Worm (Caenorhabditis elegans) whole organism, L3 larva: Measurements from ENCODE around the gene T09F5.20.
"Not testable (repeated sequence)": the region's sequence is repeated elsewhere in the genome, so short reads cannot be mapped to it uniquely, and the experiment has no call there.

Experiments used
- R02D3.7 ChIP-seq: fragments of 150-350 bp; optimal IDR thresholded peaks from 2 replicates; lab custom pipeline; 2014; ENCODE audit warnings: missing biosample characterization, missing genetic modification characterization
- ZK546.5 ChIP-seq: sonication (generic microtip); optimal IDR thresholded peaks from 2 replicates; lab custom pipeline; 2017; ENCODE audit warnings: missing biosample characterization, missing genetic modification characterization
- aly-2 ChIP-seq: fragments of 150-350 bp; optimal IDR thresholded peaks from 2 replicates; lab custom pipeline; 2014; ENCODE audit warnings: missing biosample characterization, missing genetic modification characterization
- ama-1 ChIP-seq: fragments of 150-350 bp; optimal IDR thresholded peaks from 2 replicates; lab custom pipeline; 2018
- ceh-16 ChIP-seq: sonication (generic microtip); optimal IDR thresholded peaks from 2 replicates; lab custom pipeline; 2017; ENCODE audit warnings: missing biosample characterization, missing genetic modification characterization
- ceh-28 ChIP-seq: fragments of 150-350 bp; optimal IDR thresholded peaks from 2 replicates; lab custom pipeline; 2014; ENCODE audit warnings: missing biosample characterization, missing genetic modification reagents, missing genetic modification characterization
- ceh-82 ChIP-seq: fragments of 150-350 bp; optimal IDR thresholded peaks from 2 replicates; lab custom pipeline; 2014; ENCODE audit warnings: missing biosample characterization, missing genetic modification characterization
- daf-12 ChIP-seq: fragments of 150-350 bp; optimal IDR thresholded peaks from 2 replicates; lab custom pipeline; 2014; ENCODE audit warnings: missing biosample characterization, missing genetic modification reagents, missing genetic modification characterization
- egl-27 ChIP-seq: sonication (generic microtip); optimal IDR thresholded peaks from 4 replicates; lab custom pipeline; 2017; ENCODE audit warnings: missing biosample characterization, missing genetic modification reagents, missing genetic modification characterization
- egl-5 ChIP-seq: fragments of 150-350 bp; optimal IDR thresholded peaks from 2 replicates; lab custom pipeline; 2017; ENCODE audit warnings: missing biosample characterization, missing genetic modification reagents, missing genetic modification characterization, inconsistent platforms
- elt-2 ChIP-seq: sonication (generic microtip); optimal IDR thresholded peaks from 2 replicates; lab custom pipeline; 2016; ENCODE audit warnings: missing genetic modification reagents, mild to moderate bottlenecking, missing genetic modification characterization, missing compliant biosample characterization
- elt-3 ChIP-seq, 3 experiments: fragments of 150-350 bp in 1 of 3; sonication (generic microtip) in 2 of 3; optimal IDR thresholded peaks; 2 replicates in 2 of 3; 4 replicates in 1 of 3; lab custom pipeline; 2014 to 2017; ENCODE audit warnings: missing biosample characterization in 3 of 3, missing genetic modification characterization in 3 of 3
- fkh-10 ChIP-seq: sonication (generic microtip); optimal IDR thresholded peaks from 2 replicates; lab custom pipeline; 2017; ENCODE audit warnings: missing biosample characterization, missing genetic modification reagents, missing genetic modification characterization
- fkh-2 ChIP-seq: fragments of 150-350 bp; optimal IDR thresholded peaks from 2 replicates; lab custom pipeline; 2014; ENCODE audit warnings: missing biosample characterization, missing genetic modification reagents, missing genetic modification characterization
- fos-1 ChIP-seq: fragments of 150-350 bp; optimal IDR thresholded peaks from 2 replicates; lab custom pipeline; 2014; ENCODE audit warnings: missing biosample characterization, missing genetic modification characterization
- hmg-11 ChIP-seq: sonication (generic microtip); optimal IDR thresholded peaks from 2 replicates; lab custom pipeline; 2016; ENCODE audit warnings: missing genetic modification characterization, missing compliant biosample characterization
- lin-15B ChIP-seq: fragments of 150-350 bp; optimal IDR thresholded peaks from 2 replicates; lab custom pipeline; 2014; ENCODE audit warnings: missing biosample characterization, missing genetic modification characterization
- lin-39 ChIP-seq: fragments of 150-350 bp; optimal IDR thresholded peaks from 2 replicates; lab custom pipeline; 2018; ENCODE audit warnings: missing biosample characterization, missing genetic modification reagents, missing genetic modification characterization
- lsy-12 ChIP-seq: sonication (generic microtip); optimal IDR thresholded peaks from 2 replicates; lab custom pipeline; 2016; ENCODE audit warnings: mild to moderate bottlenecking, missing genetic modification characterization, missing compliant biosample characterization
- mdl-1 ChIP-seq: fragments of 150-350 bp; optimal IDR thresholded peaks from 2 replicates; lab custom pipeline; 2014; ENCODE audit warnings: missing biosample characterization, missing genetic modification characterization
- nfya-1 ChIP-seq: sonication (generic microtip); optimal IDR thresholded peaks from 2 replicates; lab custom pipeline; 2017; ENCODE audit warnings: missing genetic modification characterization, mild to moderate bottlenecking, missing compliant biosample characterization, antibody characterized with exemption, moderate library complexity; ENCODE audit not compliant: insufficient read depth
- nhr-12 ChIP-seq: fragments of 150-350 bp; optimal IDR thresholded peaks from 2 replicates; lab custom pipeline; 2014; ENCODE audit warnings: missing biosample characterization, missing genetic modification characterization
- nhr-23 ChIP-seq: fragments of 150-350 bp; optimal IDR thresholded peaks from 2 replicates; lab custom pipeline; 2014; ENCODE audit warnings: missing biosample characterization, missing genetic modification reagents, missing genetic modification characterization
- nhr-237 ChIP-seq: fragments of 150-350 bp; optimal IDR thresholded peaks from 2 replicates; lab custom pipeline; 2014; ENCODE audit warnings: missing biosample characterization, missing genetic modification characterization
- nhr-25 ChIP-seq: sonication (generic microtip); optimal IDR thresholded peaks from 2 replicates; lab custom pipeline; 2017; ENCODE audit warnings: missing biosample characterization, missing genetic modification characterization
- nhr-43 ChIP-seq: sonication (generic microtip); optimal IDR thresholded peaks from 2 replicates; lab custom pipeline; 2016; ENCODE audit warnings: mild to moderate bottlenecking, missing genetic modification characterization, missing compliant biosample characterization; ENCODE audit not compliant: poor library complexity, severe bottlenecking
- nhr-67 ChIP-seq: fragments of 150-350 bp; optimal IDR thresholded peaks from 2 replicates; lab custom pipeline; 2014; ENCODE audit warnings: missing biosample characterization, missing genetic modification characterization
- nhr-76 ChIP-seq: fragments of 150-350 bp; sonication (generic microtip); optimal IDR thresholded peaks from 5 replicates; lab custom pipeline; 2014; ENCODE audit warnings: missing biosample characterization, missing genetic modification characterization
- nhr-77 ChIP-seq: fragments of 150-350 bp; optimal IDR thresholded peaks from 2 replicates; lab custom pipeline; 2014; ENCODE audit warnings: missing biosample characterization, missing genetic modification characterization
- pha-4 ChIP-seq: fragments of 150-350 bp; optimal IDR thresholded peaks from 2 replicates; lab custom pipeline; 2014; ENCODE audit warnings: missing biosample characterization, missing genetic modification reagents, missing genetic modification characterization
- pqm-1 ChIP-seq: fragments of 150-350 bp; optimal IDR thresholded peaks from 2 replicates; lab custom pipeline; 2017; ENCODE audit warnings: missing biosample characterization, missing genetic modification characterization, inconsistent platforms
- snpc-4 ChIP-seq: fragments of 150-350 bp; optimal IDR thresholded peaks from 2 replicates; lab custom pipeline; 2014; ENCODE audit warnings: missing biosample characterization, missing genetic modification characterization
- zag-1 ChIP-seq: fragments of 150-350 bp; optimal IDR thresholded peaks from 2 replicates; lab custom pipeline; 2014; ENCODE audit warnings: missing biosample characterization, missing genetic modification characterization
- ztf-11 ChIP-seq: fragments of 150-350 bp; optimal IDR thresholded peaks from 2 replicates; lab custom pipeline; 2014; ENCODE audit warnings: missing biosample characterization, missing genetic modification characterization

The T09F5.20 gene

DNA sequence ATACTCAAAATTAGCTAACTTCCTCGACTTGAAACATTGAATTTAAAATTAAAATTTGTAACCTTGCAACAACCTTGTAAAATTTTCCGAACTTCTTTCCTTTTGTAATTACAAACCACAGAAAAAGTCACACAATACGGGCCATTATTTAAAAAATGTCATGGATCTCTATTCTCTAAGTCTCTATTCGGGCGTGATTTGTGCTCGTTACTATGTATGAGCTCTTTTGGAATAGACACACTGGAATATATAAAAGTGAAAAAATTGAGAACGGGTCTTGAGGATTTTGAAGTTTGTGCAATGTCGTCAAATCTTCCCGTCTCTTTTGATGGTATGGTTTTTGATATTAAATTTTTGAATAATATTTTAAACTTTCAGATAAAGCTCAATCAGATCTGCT, 19.7 kb downstream of the T09F5.20 start, which contains the start of gene srr-7:
srr-7 (plus strand) TSS at position 301 of the 400 bp plus-strand sequence.
- no peak for TF ChIP-seq nhr-43
- no peak for TF ChIP-seq nhr-237 (tag; lab: Kevin White, UChicago)
- no peak for TF ChIP-seq lsy-12 (tag; lab: Kevin White, UChicago)
- no peak for TF ChIP-seq nhr-77 (tag; lab: Kevin White, UChicago)
- no peak for TF ChIP-seq nhr-12 (tag; lab: Kevin White, UChicago)
- no peak for TF ChIP-seq fos-1 (tag; lab: Kevin White, UChicago)
- TF ChIP-seq fkh-10 (GFP tag; lab: Kevin White, UChicago): no peak
- no peak for TF ChIP-seq fkh-2 (tag; lab: Kevin White, UChicago)
- no peak for TF ChIP-seq egl-27 (tag; lab: Kevin White, UChicago)
- no peak for TF ChIP-seq lin-39
- TF ChIP-seq ztf-11 (tag; lab: Kevin White, UChicago): no peak
- TF ChIP-seq nhr-76 (tag; lab: Kevin White, UChicago): no peak
- TF ChIP-seq egl-5 (tag; lab: Kevin White, UChicago): no peak
- TF ChIP-seq elt-2: no peak
- TF ChIP-seq daf-12 (tag; lab: Kevin White, UChicago): no peak
- TF ChIP-seq, all 47 proteins: peak for 0

DNA sequence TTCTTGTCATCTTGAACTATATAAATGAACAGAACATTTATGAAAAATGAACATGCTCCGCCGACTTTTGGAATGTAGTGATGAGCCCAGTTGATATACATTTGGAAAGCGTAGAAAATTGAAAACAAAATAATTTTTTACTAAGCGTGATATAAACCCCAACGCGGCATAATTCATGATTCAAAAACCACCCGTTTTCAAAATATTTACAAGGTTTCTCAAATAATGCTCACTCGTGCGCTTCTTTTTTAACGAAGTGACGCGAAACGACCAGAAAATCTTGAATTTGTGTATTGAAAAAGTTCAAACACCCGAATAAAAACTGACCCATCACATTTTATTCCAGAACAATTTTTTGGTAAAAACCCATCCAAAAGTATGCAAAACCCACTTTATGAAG, 20.3 kb downstream of the T09F5.20 start, which contains the start of gene srj-27:
srj-27 (minus strand) TSS at position 101 of the 400 bp plus-strand sequence.
- no peak for TF ChIP-seq nhr-12 (tag; lab: Kevin White, UChicago)
- no peak for TF ChIP-seq ceh-82
- TF ChIP-seq nhr-23 (tag; lab: Kevin White, UChicago): no peak
- TF ChIP-seq lin-15B (tag; lab: Kevin White, UChicago): no peak
- TF ChIP-seq snpc-4: no peak
- TF ChIP-seq hmg-11: no peak
- TF ChIP-seq elt-3 (tag; optimal IDR thresholded peaks at IDR 0.05; lab: Kevin White, UChicago): no peak
- no peak for TF ChIP-seq daf-12 (tag; lab: Kevin White, UChicago)
- no peak for TF ChIP-seq fos-1 (tag; lab: Kevin White, UChicago)
- no peak for TF ChIP-seq lsy-12 (tag; lab: Kevin White, UChicago)
- no peak for TF ChIP-seq ceh-28 (tag; lab: Kevin White, UChicago)
- TF ChIP-seq nhr-77 (tag; lab: Kevin White, UChicago): no peak
- TF ChIP-seq fkh-2 (tag; lab: Kevin White, UChicago): no peak

DNA sequence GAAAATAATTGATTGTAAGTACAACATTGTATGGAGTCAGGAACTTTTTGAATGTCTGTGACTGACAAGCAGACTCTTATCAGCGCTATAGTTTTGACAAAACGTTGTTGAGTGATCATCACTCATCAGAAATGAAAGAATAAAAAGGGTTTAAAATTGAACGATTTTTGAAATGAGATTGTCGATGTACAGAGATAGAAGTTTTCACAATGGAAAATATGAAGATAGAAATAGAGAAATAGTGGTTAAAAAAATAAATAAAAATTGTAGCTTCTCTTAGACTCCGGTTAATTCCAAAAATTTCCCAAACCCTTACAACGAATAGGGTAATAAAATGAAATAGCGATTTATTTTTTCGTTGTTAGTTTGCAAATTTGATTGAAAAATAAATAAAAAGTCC, 22.5 kb downstream of the T09F5.20 start, which contains the start of gene ugt-30:
ugt-30 (minus strand) TSS at position 101 of the 400 bp plus-strand sequence.
- TF ChIP-seq nhr-12, nhr-237, aly-2 (tag; lab: Kevin White, UChicago): not testable (repeated sequence)

DNA sequence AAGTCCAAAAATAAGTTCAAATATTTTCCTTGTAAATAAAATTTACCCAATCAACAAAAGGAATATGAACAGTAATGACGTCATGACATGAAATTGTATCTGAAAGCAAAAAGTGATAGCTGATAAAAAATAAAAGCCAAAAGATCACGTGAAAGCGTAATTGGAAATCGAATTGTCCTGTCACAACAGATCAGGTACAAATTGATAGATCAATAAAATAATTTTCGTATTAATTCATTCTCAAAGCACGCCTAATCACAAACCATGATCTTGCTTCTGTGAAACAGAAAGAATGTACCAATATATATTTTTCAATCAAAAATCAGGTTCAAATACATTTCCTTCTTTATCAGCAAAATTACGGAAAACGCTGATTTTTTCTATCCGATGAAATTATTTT, 28.2 kb downstream of the T09F5.20 start, which contains the start of gene flor-1:
flor-1 (minus strand) TSS at position 101 of the 400 bp plus-strand sequence.
- TF ChIP-seq ztf-11 (tag; lab: Kevin White, UChicago): no peak
- no peak for TF ChIP-seq nhr-237 (tag; lab: Kevin White, UChicago)
- TF ChIP-seq pqm-1: no peak
- TF ChIP-seq nfya-1 (tag; lab: Kevin White, UChicago): no peak
- TF ChIP-seq ceh-16 (tag; lab: Kevin White, UChicago): no peak
- TF ChIP-seq hmg-11: no peak
- no peak for TF ChIP-seq ZK546.5 (tag; lab: Kevin White, UChicago)
- TF ChIP-seq nhr-43: no peak
- TF ChIP-seq R02D3.7 (tag; lab: Kevin White, UChicago): no peak
- TF ChIP-seq nhr-25 (tag; lab: Kevin White, UChicago): no peak
- no peak for TF ChIP-seq aly-2 (tag; lab: Kevin White, UChicago)
- TF ChIP-seq snpc-4: no peak
- no peak for TF ChIP-seq mdl-1
- no peak for TF ChIP-seq daf-12 (tag; lab: Kevin White, UChicago)
- no peak for TF ChIP-seq ceh-28 (tag; lab: Kevin White, UChicago)
- TF ChIP-seq elt-2: no peak
- no peak for TF ChIP-seq zag-1 (tag; lab: Kevin White, UChicago)
- no peak for TF ChIP-seq nhr-76 (tag; lab: Kevin White, UChicago)
- TF ChIP-seq fos-1 (tag; lab: Kevin White, UChicago): no peak
- TF ChIP-seq nhr-67 (tag; lab: Kevin White, UChicago): no peak
- TF ChIP-seq, all 47 proteins: peak for 0

DNA sequence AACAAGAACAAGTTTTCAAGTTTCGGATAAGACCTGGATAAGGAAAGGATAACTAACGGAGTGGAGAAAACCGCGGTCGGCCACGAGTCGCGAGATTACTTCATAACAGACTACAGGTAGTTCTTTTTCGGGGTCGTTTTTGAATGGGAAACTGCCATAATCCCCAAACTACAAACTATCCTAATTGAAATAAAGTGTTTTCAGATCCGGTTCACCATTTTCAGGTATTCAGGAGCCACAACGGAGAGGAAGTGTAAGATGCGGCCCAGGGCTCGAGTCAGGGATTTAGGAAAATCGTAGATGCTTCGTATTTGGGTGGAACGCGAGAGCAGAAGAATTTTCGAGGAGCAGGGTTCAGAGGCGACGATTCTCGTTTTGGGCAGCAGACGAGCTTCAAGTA, 31.7 kb downstream of the T09F5.20 start, which contains the start of gene T01G5.8:
T01G5.8 (plus strand) TSS at position 301 of the 400 bp plus-strand sequence.
- TF ChIP-seq ama-1; fkh-2 (tag; lab: Kevin White, UChicago); pha-4 (tag; lab: Kevin White, UChicago): not testable (repeated sequence)
